Worm (Caenorhabditis elegans) whole organism, mixed stage, embryonic: Measurements from ENCODE around the gene gpdh-2.

Experiments
- M03D4.4 ChIP-seq: sonication (generic microtip); optimal IDR thresholded peaks from 2 replicates; lab custom pipeline; 2017; ENCODE audit warnings: mild to moderate bottlenecking, missing genetic modification characterization, missing compliant biosample characterization
- bed-3 ChIP-seq: fragments of 200-800 bp; sonication (Bioruptor generic); optimal IDR thresholded peaks from 3 replicates; lab custom pipeline; 2018; ENCODE audit warnings: mild to moderate bottlenecking, missing genetic modification characterization, moderate library complexity, missing compliant biosample characterization
- blmp-1 ChIP-seq: fragments of 150-350 bp; optimal IDR thresholded peaks from 2 replicates; lab custom pipeline; 2014; ENCODE audit warnings: missing biosample characterization, missing genetic modification characterization
- ceh-39 ChIP-seq: fragments of 150-350 bp; optimal IDR thresholded peaks from 2 replicates; lab custom pipeline; 2014; ENCODE audit warnings: missing biosample characterization, missing genetic modification characterization
- ceh-43 ChIP-seq: fragments of 200-800 bp; sonication (Bioruptor generic); optimal IDR thresholded peaks from 2 replicates; lab custom pipeline; 2018; ENCODE audit warnings: mild to moderate bottlenecking, missing genetic modification characterization, moderate library complexity, missing compliant biosample characterization
- ceh-83 ChIP-seq: fragments of 200-800 bp; sonication (Bioruptor generic); optimal IDR thresholded peaks from 2 replicates; lab custom pipeline; 2018; ENCODE audit warnings: mild to moderate bottlenecking, missing genetic modification characterization, missing compliant biosample characterization
- ces-1 ChIP-seq: fragments of 150-350 bp; optimal IDR thresholded peaks from 2 replicates; lab custom pipeline; 2014; ENCODE audit warnings: missing biosample characterization, missing genetic modification reagents, missing genetic modification characterization
- cnd-1 ChIP-seq: fragments of 200-800 bp; sonication (Bioruptor generic); optimal IDR thresholded peaks from 2 replicates; lab custom pipeline; 2018; ENCODE audit warnings: mild to moderate bottlenecking, missing genetic modification characterization, missing compliant biosample characterization
- drap-1 ChIP-seq: fragments of 200-800 bp; sonication (Bioruptor generic); optimal IDR thresholded peaks from 3 replicates; lab custom pipeline; 2018; ENCODE audit warnings: mild to moderate bottlenecking, missing genetic modification characterization, missing compliant biosample characterization
- elt-1 ChIP-seq: sonication (generic microtip); optimal IDR thresholded peaks from 2 replicates; lab custom pipeline; 2017; ENCODE audit warnings: missing genetic modification characterization, mild to moderate bottlenecking, missing compliant biosample characterization, antibody characterized with exemption, moderate library complexity, borderline replicate concordance; ENCODE audit not compliant: insufficient read depth
- elt-3 ChIP-seq: fragments of 150-350 bp; optimal IDR thresholded peaks from 2 replicates; lab custom pipeline; 2014; ENCODE audit warnings: missing biosample characterization, missing genetic modification characterization
- flh-1 ChIP-seq: fragments of 200-800 bp; sonication (Bioruptor generic); optimal IDR thresholded peaks from 2 replicates; lab custom pipeline; 2018; ENCODE audit warnings: mild to moderate bottlenecking, missing genetic modification characterization, moderate library complexity, missing compliant biosample characterization
- ham-2 ChIP-seq: fragments of 200-800 bp; sonication (Bioruptor generic); optimal IDR thresholded peaks from 2 replicates; lab custom pipeline; 2018; ENCODE audit warnings: mild to moderate bottlenecking, missing genetic modification characterization, missing compliant biosample characterization
- lin-13 ChIP-seq: fragments of 150-350 bp; optimal IDR thresholded peaks from 2 replicates; lab custom pipeline; 2014; ENCODE audit warnings: missing biosample characterization, missing genetic modification characterization
- lin-32 ChIP-seq: fragments of 200-800 bp; sonication (Bioruptor generic); optimal IDR thresholded peaks from 2 replicates; lab custom pipeline; 2018; ENCODE audit warnings: mild to moderate bottlenecking, missing genetic modification characterization, missing compliant biosample characterization
- lsy-2 ChIP-seq: fragments of 150-350 bp; optimal IDR thresholded peaks from 2 replicates; lab custom pipeline; 2014; ENCODE audit warnings: missing biosample characterization, missing genetic modification characterization
- mab-5 ChIP-seq: fragments of 150-350 bp; optimal IDR thresholded peaks from 2 replicates; lab custom pipeline; 2014; ENCODE audit warnings: missing biosample characterization, missing genetic modification characterization
- mls-2 ChIP-seq: sonication (generic microtip); optimal IDR thresholded peaks from 2 replicates; lab custom pipeline; 2016; ENCODE audit warnings: mild to moderate bottlenecking, missing genetic modification characterization, moderate library complexity, missing compliant biosample characterization
- nhr-12 ChIP-seq: fragments of 150-350 bp; optimal IDR thresholded peaks from 2 replicates; lab custom pipeline; 2014; ENCODE audit warnings: missing biosample characterization, missing genetic modification characterization
- nhr-2 ChIP-seq: fragments of 150-350 bp; optimal IDR thresholded peaks from 2 replicates; lab custom pipeline; 2014; ENCODE audit warnings: missing biosample characterization, missing genetic modification characterization
- nhr-237 ChIP-seq: fragments of 150-350 bp; optimal IDR thresholded peaks from 2 replicates; lab custom pipeline; 2014; ENCODE audit warnings: missing biosample characterization, missing genetic modification characterization
- nhr-28 ChIP-seq: fragments of 150-350 bp; optimal IDR thresholded peaks from 2 replicates; lab custom pipeline; 2014; ENCODE audit warnings: missing biosample characterization, missing genetic modification characterization
- nhr-76 ChIP-seq: sonication (generic microtip); optimal IDR thresholded peaks from 2 replicates; lab custom pipeline; 2017; ENCODE audit warnings: missing biosample characterization, missing genetic modification characterization
- pha-4 ChIP-seq: fragments of 150-350 bp; optimal IDR thresholded peaks from 2 replicates; lab custom pipeline; 2018; ENCODE audit warnings: missing biosample characterization, missing genetic modification reagents, missing genetic modification characterization
- sem-2 ChIP-seq: fragments of 200-800 bp; sonication (Bioruptor generic); optimal IDR thresholded peaks from 2 replicates; lab custom pipeline; 2018; ENCODE audit warnings: mild to moderate bottlenecking, missing genetic modification characterization, missing compliant biosample characterization
- snpc-4 ChIP-seq: fragments of 150-350 bp; optimal IDR thresholded peaks from 2 replicates; lab custom pipeline; 2014; ENCODE audit warnings: missing biosample characterization, missing genetic modification characterization
- sptf-1 ChIP-seq: sonication (generic microtip); optimal IDR thresholded peaks from 2 replicates; lab custom pipeline; 2017; ENCODE audit warnings: mild to moderate bottlenecking, missing genetic modification characterization, moderate library complexity, missing compliant biosample characterization
- tbx-8 ChIP-seq: fragments of 200-800 bp; sonication (Bioruptor generic); optimal IDR thresholded peaks from 2 replicates; lab custom pipeline; 2018; ENCODE audit warnings: mild to moderate bottlenecking, missing genetic modification characterization, moderate library complexity, missing compliant biosample characterization
- unc-120 ChIP-seq: sonication (generic microtip); optimal IDR thresholded peaks from 2 replicates; lab custom pipeline; 2017; ENCODE audit warnings: missing genetic modification characterization, missing compliant biosample characterization; ENCODE audit not compliant: poor library complexity, severe bottlenecking
- unc-39 ChIP-seq: fragments of 150-350 bp; optimal IDR thresholded peaks from 2 replicates; lab custom pipeline; 2014; ENCODE audit warnings: missing biosample characterization, missing genetic modification characterization
- unc-62 ChIP-seq: fragments of 150-350 bp; optimal IDR thresholded peaks from 2 replicates; lab custom pipeline; 2014; ENCODE audit warnings: missing biosample characterization, missing genetic modification reagents, missing genetic modification characterization
- zip-8 ChIP-seq: fragments of 150-350 bp; optimal IDR thresholded peaks from 2 replicates; lab custom pipeline; 2014; ENCODE audit warnings: missing biosample characterization, missing genetic modification characterization
- ztf-11 ChIP-seq: fragments of 150-350 bp; optimal IDR thresholded peaks from 2 replicates; lab custom pipeline; 2014; ENCODE audit warnings: missing biosample characterization, missing genetic modification characterization

gpdh-2 gene

ce11 chrIII:9854960-9855359, 4.0 kb downstream of the gpdh-2 start:
- TF ChIP-seq unc-62 (GFP tag; lab: Kevin White, UChicago) (no peak), elt-3 (no peak), ces-1 (GFP tag; lab: Kevin White, UChicago) (no peak), nhr-28 (tag; lab: Kevin White, UChicago) (no peak), nhr-12 (tag; lab: Kevin White, UChicago) (no peak), flh-1 (GFP tag; lab: Kevin White, UChicago) (no peak), nhr-237 (no peak), lsy-2 (tag; lab: Kevin White, UChicago) (no peak), sptf-1 (tag; lab: Kevin White, UChicago) (no peak), ceh-83 (GFP tag; lab: Kevin White, UChicago) (no peak), elt-1 (no peak), nhr-76 (no peak), unc-39 (tag; lab: Kevin White, UChicago) (no peak), nhr-2 (tag; lab: Kevin White, UChicago) (no peak), sem-2 (GFP tag; lab: Kevin White, UChicago) (no peak)

- TF ChIP-seq M03D4.4 (tag; lab: Kevin White, UChicago) (no peak), sptf-1 (tag; lab: Kevin White, UChicago) (peak; percentile 1), nhr-28 (tag; lab: Kevin White, UChicago) (no peak), ceh-39 (tag; lab: Kevin White, UChicago) (no peak), ceh-43 (GFP tag; lab: Kevin White, UChicago) (peak; percentile 75)
Observed at ce11 chrIII:9853667-9854620, 5.0 kb downstream of the gpdh-2 start.

ce11 chrIII:9851547-9851946, 7.4 kb downstream of the gpdh-2 start, which contains the start of gene K11H3.3:
Gene K11H3.3 (plus strand): TSS chrIII:9851854.
- no peak for TF ChIP-seq ceh-83 (GFP tag; lab: Kevin White, UChicago)
- TF ChIP-seq bed-3: no peak
- TF ChIP-seq ham-2 (GFP tag; lab: Kevin White, UChicago): no peak
- no peak for TF ChIP-seq nhr-237
- no peak for TF ChIP-seq cnd-1 (tag; lab: Kevin White, UChicago)
- TF ChIP-seq ces-1 (GFP tag; lab: Kevin White, UChicago): no peak
- no peak for TF ChIP-seq blmp-1
- no peak for TF ChIP-seq mab-5 (tag; lab: Kevin White, UChicago)
- TF ChIP-seq mls-2: no peak
- no peak for TF ChIP-seq lin-32 (GFP tag; lab: Kevin White, UChicago)
- TF ChIP-seq nhr-76: no peak
- no peak for TF ChIP-seq unc-120 (tag; lab: Kevin White, UChicago)
- no peak for TF ChIP-seq sptf-1 (tag; lab: Kevin White, UChicago)
- no peak for TF ChIP-seq elt-1
- TF ChIP-seq flh-1 (GFP tag; lab: Kevin White, UChicago): no peak
- TF ChIP-seq snpc-4 (tag; lab: Kevin White, UChicago): no peak
- no peak for TF ChIP-seq lin-13 (tag; lab: Kevin White, UChicago)
- TF ChIP-seq unc-62 (GFP tag; lab: Kevin White, UChicago): no peak
- TF ChIP-seq, all 35 proteins: peak for 0

DNA sequence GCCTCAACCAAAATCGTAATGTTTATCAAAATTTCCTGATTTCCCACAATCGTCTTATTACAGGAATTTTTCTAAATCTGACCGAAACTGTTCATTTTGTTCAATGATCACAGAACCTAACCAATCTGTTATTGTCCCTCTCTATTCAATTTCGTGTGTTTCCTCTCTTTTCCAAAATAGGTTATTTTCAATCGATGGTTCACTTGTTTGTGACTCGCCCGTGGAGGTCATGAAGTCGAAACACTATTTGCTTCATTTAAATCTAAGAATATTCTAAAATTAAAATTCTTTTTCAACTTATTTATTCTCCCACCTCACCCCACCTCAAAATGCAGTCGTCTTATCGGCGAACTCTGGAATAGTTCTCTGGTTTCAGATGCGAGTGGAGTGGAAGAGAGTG, 8.1 kb downstream of the gpdh-2 start:
- TF ChIP-seq tbx-8 (GFP tag; lab: Kevin White, UChicago) (no peak), drap-1 (no peak), lsy-2 (tag; lab: Kevin White, UChicago) (no peak), cnd-1 (tag; lab: Kevin White, UChicago) (no peak), mab-5 (tag; lab: Kevin White, UChicago) (no peak), sem-2 (GFP tag; lab: Kevin White, UChicago) (no peak), elt-1 (no peak), pha-4 (tag; lab: Kevin White, UChicago) (no peak), bed-3 (no peak), ceh-43 (GFP tag; lab: Kevin White, UChicago) (no peak), zip-8 (tag; lab: Kevin White, UChicago) (no peak), lin-32 (GFP tag; lab: Kevin White, UChicago) (no peak), nhr-76 (no peak), unc-120 (tag; lab: Kevin White, UChicago) (no peak), nhr-2 (tag; lab: Kevin White, UChicago) (no peak), ztf-11 (tag; lab: Kevin White, UChicago) (no peak), ham-2 (GFP tag; lab: Kevin White, UChicago) (no peak)
